Worm (Caenorhabditis elegans) whole organism, midembryonic: ENCODE measurements around the gene W02B12.13.

ENCODE experiments used
- T22C8.4 ChIP-seq: fragments of 200-800 bp; sonication (Bioruptor generic); IDR thresholded peaks from 2 replicates; pipeline ENCODE4 v1.3.6; 2022; ENCODE audit warnings: missing genetic modification characterization, missing compliant biosample characterization
- cog-1 ChIP-seq: sonication (generic microtip); optimal IDR thresholded peaks from 2 replicates; lab custom pipeline; 2016; ENCODE audit warnings: missing genetic modification characterization, missing compliant biosample characterization
- flt-1 ChIP-seq: fragments of 200-800 bp; sonication (Bioruptor generic); IDR thresholded peaks from 2 replicates; pipeline ENCODE4 v1.3.6; 2022; ENCODE audit warnings: missing genetic modification characterization, missing compliant biosample characterization
- klf-2 ChIP-seq: fragments of 200-800 bp; sonication (Bioruptor generic); conservative IDR thresholded peaks from 2 replicates; pipeline ENCODE4 v1.3.6; 2022; ENCODE audit warnings: missing genetic modification reagents, missing genetic modification characterization, missing compliant biosample characterization
- med-1 ChIP-seq: sonication (generic microtip); optimal IDR thresholded peaks from 2 replicates; lab custom pipeline; 2017; ENCODE audit warnings: missing genetic modification characterization, mild to moderate bottlenecking, missing compliant biosample characterization, antibody characterized with exemption, missing genetic modification reagents; ENCODE audit not compliant: insufficient read depth
- ref-1 ChIP-seq: fragments of 200-800 bp; sonication (Bioruptor generic); conservative IDR thresholded peaks from 2 replicates; pipeline ENCODE4 v1.3.6; 2022; ENCODE audit warnings: missing genetic modification reagents, missing genetic modification characterization, missing compliant biosample characterization
- tab-1 ChIP-seq: fragments of 200-800 bp; sonication (Bioruptor generic); IDR thresholded peaks from 2 replicates; pipeline ENCODE4 v1.3.6; 2022; ENCODE audit warnings: missing genetic modification characterization, missing compliant biosample characterization
- ztf-23 ChIP-seq: fragments of 200-800 bp; sonication (Bioruptor generic); IDR thresholded peaks from 2 replicates; pipeline ENCODE4 v1.3.6; 2022; ENCODE audit warnings: missing genetic modification reagents, missing genetic modification characterization, missing compliant biosample characterization
- ztf-29 ChIP-seq: fragments of 200-800 bp; sonication (Bioruptor generic); IDR thresholded peaks from 2 replicates; pipeline ENCODE4 v1.3.6; 2022; ENCODE audit warnings: missing genetic modification reagents, missing genetic modification characterization, missing compliant biosample characterization

W02B12.13 gene

DNA sequence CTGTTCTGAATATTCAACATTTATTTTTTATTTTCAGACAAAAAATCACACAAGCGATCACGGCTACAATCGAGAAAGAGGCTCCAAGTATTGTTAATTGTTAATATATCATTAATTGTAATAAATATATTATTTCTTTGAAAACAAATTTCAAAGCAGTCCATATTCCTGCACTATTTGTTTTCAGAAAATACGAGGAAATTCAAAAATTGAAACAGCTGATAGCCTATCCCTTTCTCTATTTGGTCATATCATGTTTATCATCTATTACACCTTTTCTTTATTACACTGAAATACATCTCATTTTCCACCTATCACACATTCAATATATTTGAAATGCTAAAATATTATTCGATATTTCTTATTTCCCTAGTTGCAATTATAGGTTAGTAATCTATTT, at the start of gene W02B12.13:
Gene W02B12.13 (plus strand): TSS at position 301 of the 400 bp plus-strand sequence.
- TF ChIP-seq klf-2 (no peak), ref-1 (GFP tag; lab: Robert Waterston, UW) (no peak), T22C8.4 (GFP tag; lab: Robert Waterston, UW) (no peak), ztf-23 (GFP tag; lab: Robert Waterston, UW) (no peak)

DNA sequence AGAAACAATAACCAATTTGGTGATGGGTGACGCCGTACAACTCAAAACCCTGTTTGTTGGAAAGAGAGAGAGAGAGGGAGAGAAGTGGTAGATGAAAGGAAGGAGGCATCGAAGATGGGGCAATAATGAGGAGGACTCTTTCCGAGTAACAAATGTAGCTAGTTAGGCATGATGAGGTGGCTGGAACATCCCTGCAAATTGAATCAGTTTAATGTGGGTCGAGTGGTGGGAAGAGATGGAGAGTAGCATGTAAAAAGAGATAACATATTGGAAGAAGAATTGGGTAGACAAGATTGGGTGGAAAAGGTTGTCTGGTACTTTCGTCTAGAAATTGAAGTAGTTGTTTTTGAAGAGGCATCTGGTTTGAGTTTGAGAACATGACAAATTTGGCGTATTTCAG, 48.9 kb upstream of the W02B12.13 start:
- no peak for TF ChIP-seq ref-1 (GFP tag; lab: Robert Waterston, UW)
- no peak for TF ChIP-seq cog-1 (tag; lab: Kevin White, UChicago)
- no peak for TF ChIP-seq med-1 (GFP tag; lab: Kevin White, UChicago)
- TF ChIP-seq tab-1 (GFP tag; lab: Robert Waterston, UW), result 0 out of 2 replicates have a peak, but pooled peaks have one; percentile 23
- peak; percentile 22; the same call in 1 of the 2 replicates for TF ChIP-seq flt-1 (GFP tag; lab: Robert Waterston, UW)
- TF ChIP-seq klf-2, result no peak
- TF ChIP-seq ztf-29 (GFP tag; lab: Robert Waterston, UW), result no peak
- TF ChIP-seq ztf-23 (GFP tag; lab: Robert Waterston, UW), result no peak
- TF ChIP-seq T22C8.4 (GFP tag; lab: Robert Waterston, UW), result no peak

DNA sequence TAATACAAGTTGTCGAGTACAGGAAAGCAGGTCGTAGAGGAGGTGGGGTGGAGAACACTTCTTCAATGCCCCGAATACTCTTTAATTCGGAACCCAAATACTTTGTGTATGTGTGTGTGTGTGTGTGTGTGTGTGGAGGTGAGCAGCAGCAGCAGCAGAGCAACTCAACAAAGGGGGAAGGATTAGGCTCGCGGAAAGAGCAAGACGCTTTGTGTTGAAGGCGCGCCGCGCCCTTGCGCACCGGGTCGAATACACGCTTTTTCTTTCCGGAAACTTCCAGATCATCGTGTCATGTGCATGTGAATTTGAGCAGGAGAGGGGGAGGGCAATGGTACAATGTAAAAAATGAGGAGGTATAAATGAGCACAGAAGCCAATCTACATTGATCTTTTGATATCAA, 46.3 kb upstream of the W02B12.13 start:
- TF ChIP-seq tab-1 (GFP tag; lab: Robert Waterston, UW) (0 out of 2 replicates have a peak, but pooled peaks have one; percentile 44), med-1 (GFP tag; lab: Kevin White, UChicago) (no peak), klf-2 (no peak), T22C8.4 (GFP tag; lab: Robert Waterston, UW) (no peak), ref-1 (GFP tag; lab: Robert Waterston, UW) (no peak), ztf-29 (GFP tag; lab: Robert Waterston, UW) (no peak), flt-1 (GFP tag; lab: Robert Waterston, UW) (no peak), ztf-23 (GFP tag; lab: Robert Waterston, UW) (0 out of 2 replicates have a peak, but pooled peaks have one; percentile 58)

DNA sequence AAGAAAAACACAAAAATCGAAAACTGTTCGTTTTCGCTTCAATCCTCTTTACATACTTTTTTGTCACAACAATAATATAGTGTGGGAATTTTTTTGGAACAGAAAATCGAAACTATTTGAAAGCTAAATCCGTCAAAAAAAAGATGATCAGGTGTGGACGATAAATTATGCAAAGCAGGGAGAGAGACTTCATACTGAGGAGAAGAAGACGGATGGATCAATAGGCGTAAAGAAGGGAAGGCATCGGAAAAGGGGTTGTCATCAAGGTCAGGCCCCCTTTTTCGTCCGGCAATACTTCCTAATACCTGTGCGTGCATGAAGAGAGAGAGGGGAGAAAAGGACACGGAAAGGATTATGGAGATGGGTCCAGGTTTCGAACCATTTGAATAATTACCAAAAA, 44.7 kb upstream of the W02B12.13 start:
- TF ChIP-seq med-1 (GFP tag; lab: Kevin White, UChicago), result no peak
- no peak for TF ChIP-seq ztf-29 (GFP tag; lab: Robert Waterston, UW)
- TF ChIP-seq flt-1 (GFP tag; lab: Robert Waterston, UW), result no peak
- TF ChIP-seq cog-1 (tag; lab: Kevin White, UChicago), result no peak
- no peak for TF ChIP-seq T22C8.4 (GFP tag; lab: Robert Waterston, UW)
- TF ChIP-seq ztf-23 (GFP tag; lab: Robert Waterston, UW), result no peak
- no peak for TF ChIP-seq tab-1 (GFP tag; lab: Robert Waterston, UW)
- TF ChIP-seq ref-1 (GFP tag; lab: Robert Waterston, UW), result no peak
- TF ChIP-seq klf-2, result no peak

DNA sequence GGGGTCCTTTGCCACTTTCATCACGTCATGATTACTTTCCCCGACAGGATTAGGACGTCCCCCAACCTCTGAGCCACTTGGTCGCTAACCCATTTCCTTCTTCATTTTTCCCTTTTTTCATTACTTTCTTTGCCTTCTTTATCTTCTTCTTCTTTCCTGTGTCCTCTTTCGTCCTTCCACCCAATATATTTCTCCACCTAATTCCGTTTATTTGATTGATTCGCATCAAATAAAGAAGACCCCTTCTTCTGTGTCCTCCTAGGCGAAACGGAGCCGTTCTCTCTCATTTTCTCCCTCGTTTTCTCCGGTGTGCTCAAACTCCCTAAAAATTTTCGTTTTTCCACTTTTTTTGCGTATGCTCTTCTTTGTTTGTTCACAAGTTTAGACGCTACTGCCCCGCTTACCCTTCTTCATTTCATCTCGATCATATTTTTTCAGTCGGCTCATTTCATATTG, 35.4 kb upstream of the W02B12.13 start, which contains the start of gene C05D12.7:
Gene C05D12.7 (plus strand): TSS at position 406 of the 456 bp plus-strand sequence.
- TF ChIP-seq ztf-29 (GFP tag; lab: Robert Waterston, UW) (no peak), med-1 (GFP tag; lab: Kevin White, UChicago) (no peak), tab-1 (GFP tag; lab: Robert Waterston, UW) (no peak), ref-1 (GFP tag; lab: Robert Waterston, UW) (no peak), cog-1 (tag; lab: Kevin White, UChicago) (no peak), klf-2 (no peak), flt-1 (GFP tag; lab: Robert Waterston, UW) (no peak), T22C8.4 (GFP tag; lab: Robert Waterston, UW) (no peak), ztf-23 (GFP tag; lab: Robert Waterston, UW) (no peak)

DNA sequence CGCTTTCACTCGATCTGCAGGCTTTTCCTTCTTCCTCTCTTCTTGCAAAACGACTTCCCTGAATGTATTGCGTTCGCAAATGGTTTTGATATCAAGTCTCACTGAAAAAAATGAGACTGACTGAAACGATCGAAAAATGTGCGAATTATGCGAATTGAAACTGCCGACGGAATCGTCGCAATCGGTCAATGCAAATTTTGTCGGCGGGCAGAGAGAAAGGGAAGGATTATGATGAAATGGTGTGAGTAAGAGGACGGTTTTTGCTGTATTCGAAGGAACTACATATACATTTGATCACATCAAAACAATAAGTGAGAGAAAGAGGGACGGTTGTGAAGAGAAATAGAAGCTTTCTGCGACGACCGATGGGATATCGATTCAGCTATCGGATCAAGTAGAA, 29.4 kb upstream of the W02B12.13 start, which contains the start of gene C05D12.1:
Gene C05D12.1 (minus strand): TSS at position 101 of the 400 bp plus-strand sequence.
- TF ChIP-seq tab-1 (GFP tag; lab: Robert Waterston, UW), result no peak
- TF ChIP-seq cog-1 (tag; lab: Kevin White, UChicago), result no peak
- no peak for TF ChIP-seq ref-1 (GFP tag; lab: Robert Waterston, UW)
- no peak for TF ChIP-seq klf-2
- no peak for TF ChIP-seq flt-1 (GFP tag; lab: Robert Waterston, UW)
- no peak for TF ChIP-seq ztf-23 (GFP tag; lab: Robert Waterston, UW)
- TF ChIP-seq med-1 (GFP tag; lab: Kevin White, UChicago), result no peak
- TF ChIP-seq T22C8.4 (GFP tag; lab: Robert Waterston, UW), result no peak
- TF ChIP-seq ztf-29 (GFP tag; lab: Robert Waterston, UW), result no peak

DNA sequence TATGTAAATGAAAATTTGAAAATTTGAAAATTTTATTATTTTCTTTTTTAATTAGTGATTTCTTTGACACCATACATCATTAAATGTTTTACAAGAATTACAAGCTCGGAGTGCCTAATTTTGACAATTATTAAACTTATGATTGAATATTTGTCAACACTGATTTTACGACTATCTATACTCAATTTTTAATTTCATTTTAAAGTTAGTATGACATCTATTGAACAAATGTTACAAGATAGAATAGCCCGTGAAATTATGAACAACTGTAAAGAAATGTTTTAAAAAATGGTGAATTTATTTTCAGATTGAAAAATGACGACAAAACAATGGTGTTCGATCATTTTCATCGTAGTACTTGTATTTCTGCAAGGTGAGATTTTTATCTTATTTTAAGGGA, 27.1 kb upstream of the W02B12.13 start, which contains the start of gene C05D12.2:
Gene C05D12.2 (plus strand): TSS at position 301 of the 400 bp plus-strand sequence.
- TF ChIP-seq tab-1 (GFP tag; lab: Robert Waterston, UW), result no peak
- TF ChIP-seq flt-1 (GFP tag; lab: Robert Waterston, UW), result no peak
- TF ChIP-seq ref-1 (GFP tag; lab: Robert Waterston, UW), result no peak
- no peak for TF ChIP-seq cog-1 (tag; lab: Kevin White, UChicago)

DNA sequence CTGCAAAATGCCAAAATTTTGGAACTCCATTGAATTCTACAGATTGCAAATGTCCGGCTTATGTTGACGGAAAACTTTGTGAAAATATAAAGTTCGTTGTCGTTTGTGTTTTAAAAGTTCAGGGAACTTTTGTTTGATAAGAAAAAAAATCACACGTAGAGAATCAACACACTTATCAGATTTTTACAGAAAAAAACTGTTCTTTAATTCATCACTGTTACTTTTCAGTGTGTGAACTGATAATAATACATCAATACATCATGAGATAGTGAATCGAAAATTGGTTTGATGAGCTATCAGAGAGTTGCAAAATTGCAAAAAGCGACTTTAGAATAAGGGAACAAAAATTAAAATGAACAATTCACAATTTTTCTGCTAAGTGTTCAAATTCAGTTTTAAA, 26.6 kb upstream of the W02B12.13 start:
- TF ChIP-seq tab-1 (GFP tag; lab: Robert Waterston, UW), result no peak
- no peak for TF ChIP-seq med-1 (GFP tag; lab: Kevin White, UChicago)
- TF ChIP-seq klf-2, result no peak
- no peak for TF ChIP-seq flt-1 (GFP tag; lab: Robert Waterston, UW)
- TF ChIP-seq ref-1 (GFP tag; lab: Robert Waterston, UW), result no peak
- TF ChIP-seq ztf-23 (GFP tag; lab: Robert Waterston, UW), result no peak
- no peak for TF ChIP-seq ztf-29 (GFP tag; lab: Robert Waterston, UW)
- TF ChIP-seq cog-1 (tag; lab: Kevin White, UChicago), result no peak
- TF ChIP-seq T22C8.4 (GFP tag; lab: Robert Waterston, UW), result no peak

DNA sequence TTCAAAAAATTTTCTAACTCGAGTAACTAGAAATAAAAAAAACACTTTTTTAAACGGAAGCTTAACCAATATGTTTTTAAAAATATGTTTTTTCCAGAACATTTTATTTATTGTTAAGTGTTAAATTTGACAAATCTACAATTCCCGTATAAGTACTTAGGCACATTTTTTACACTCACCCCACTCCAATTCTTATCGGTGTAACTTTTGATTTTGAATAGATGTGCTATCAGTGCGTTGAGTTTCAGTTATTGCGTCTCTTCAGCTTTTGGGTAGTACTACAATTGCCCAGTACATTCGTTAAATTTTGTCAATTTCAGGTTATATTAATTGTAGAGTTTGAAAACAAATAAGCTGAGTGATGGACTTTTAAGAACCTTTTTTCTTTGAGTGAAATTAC, 21.0 kb upstream of the W02B12.13 start:
- TF ChIP-seq med-1 (GFP tag; lab: Kevin White, UChicago) (no peak), klf-2 (no peak), tab-1 (GFP tag; lab: Robert Waterston, UW) (no peak), cog-1 (tag; lab: Kevin White, UChicago) (no peak), flt-1 (GFP tag; lab: Robert Waterston, UW) (no peak), ztf-23 (GFP tag; lab: Robert Waterston, UW) (no peak), ztf-29 (GFP tag; lab: Robert Waterston, UW) (no peak), T22C8.4 (GFP tag; lab: Robert Waterston, UW) (no peak), ref-1 (GFP tag; lab: Robert Waterston, UW) (no peak)
